Fruit fly (Drosophila melanogaster): Measurements from ENCODE around the gene CG31431.

CG31431 gene

DNA sequence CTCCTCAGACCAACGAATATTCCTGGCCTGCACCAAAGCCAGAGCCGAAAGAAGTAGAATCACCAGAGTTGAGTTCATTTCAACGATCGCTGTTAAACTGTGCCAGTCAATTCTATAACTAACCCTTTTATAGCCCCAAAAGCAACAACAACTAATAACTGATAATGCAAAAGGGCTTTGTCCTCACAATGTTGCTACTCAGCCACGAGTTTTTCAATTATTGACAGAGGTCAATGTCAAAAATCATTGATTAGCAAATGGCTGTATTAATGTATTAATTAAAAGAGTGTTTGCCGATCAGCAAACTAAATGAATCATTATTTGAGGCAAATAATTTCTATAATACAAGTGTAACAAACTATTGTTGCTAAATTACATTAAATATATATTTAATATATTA is 13.9 kb downstream of the CG31431 start, which contains the start of gene fit:
fit (minus strand) TSS at position 101 of the 400 bp plus-strand sequence.
- no peak for TF ChIP-seq Eip75B (GFP tag; optimal IDR thresholded peaks at IDR 0.05)
- no peak for TF ChIP-seq CG7368 (GFP tag; optimal IDR thresholded peaks at IDR 0.05)
- TF ChIP-seq CG8632 (GFP tag; optimal IDR thresholded peaks at IDR 0.05): no peak
- TF ChIP-seq CG11902 (GFP tag; optimal IDR thresholded peaks at IDR 0.05): no peak
- TF ChIP-seq CG11294 (GFP tag; IDR thresholded peaks at IDR 0.05): no peak
- TF ChIP-seq CG10669 (GFP tag; optimal IDR thresholded peaks at IDR 0.05): no peak
- TF ChIP-seq dac (GFP tag; optimal IDR thresholded peaks at IDR 0.05): no peak
- no peak for TF ChIP-seq Gug (GFP tag; IDR thresholded peaks at IDR 0.05)
- no peak for TF ChIP-seq Hr39 (GFP tag; optimal IDR thresholded peaks at IDR 0.05)
- TF ChIP-seq Ets21C (GFP tag; optimal IDR thresholded peaks at IDR 0.05): no peak

- TF ChIP-seq CG11902 (GFP tag; optimal IDR thresholded peaks at IDR 0.05): no peak
- TF ChIP-seq lz (GFP tag; optimal IDR thresholded peaks at IDR 0.05): no peak
- TF ChIP-seq eg (GFP tag; IDR thresholded peaks at IDR 0.05): no peak
- no peak for TF ChIP-seq dsx (GFP tag; optimal IDR thresholded peaks at IDR 0.05; ENCODE audit: poor library complexity, severe bottlenecking)
- no peak for TF ChIP-seq achi (GFP tag; optimal IDR thresholded peaks at IDR 0.05)
- no peak for TF ChIP-seq Gug (GFP tag; IDR thresholded peaks at IDR 0.05)
- no peak for TF ChIP-seq Blimp-1 (GFP tag; optimal IDR thresholded peaks at IDR 0.05)
- no peak for TF ChIP-seq CG31627 (GFP tag; optimal IDR thresholded peaks at IDR 0.05)
- TF ChIP-seq Sox102F (GFP tag; optimal IDR thresholded peaks at IDR 0.05): no peak
- no peak for TF ChIP-seq esn (GFP tag; optimal IDR thresholded peaks at IDR 0.05)
- no peak for TF ChIP-seq dac (GFP tag; optimal IDR thresholded peaks at IDR 0.05)
- no peak for TF ChIP-seq Eip78C (GFP tag)
- no peak for TF ChIP-seq fd59A (GFP tag; optimal IDR thresholded peaks at IDR 0.05)
- no peak for TF ChIP-seq Lpt (GFP tag; optimal IDR thresholded peaks at IDR 0.05)
- no peak for TF ChIP-seq salr (GFP tag; optimal IDR thresholded peaks at IDR 0.05)
- no peak for TF ChIP-seq topi (GFP tag; optimal IDR thresholded peaks at IDR 0.05)
- TF ChIP-seq Hr38 (GFP tag; optimal IDR thresholded peaks at IDR 0.05): no peak
- TF ChIP-seq CG6854 (GFP tag; optimal IDR thresholded peaks at IDR 0.05): no peak
- TF ChIP-seq CG11762 (GFP tag; optimal IDR thresholded peaks at IDR 0.05; ENCODE audit: insufficient read depth): no peak
These were observed 15.0 kb downstream of the CG31431 start, which contains the start of gene CG17819 for dm6 chr3R:21885450-21885849. Gene CG17819 (minus strand): TSS chr3R:21885550.

DNA sequence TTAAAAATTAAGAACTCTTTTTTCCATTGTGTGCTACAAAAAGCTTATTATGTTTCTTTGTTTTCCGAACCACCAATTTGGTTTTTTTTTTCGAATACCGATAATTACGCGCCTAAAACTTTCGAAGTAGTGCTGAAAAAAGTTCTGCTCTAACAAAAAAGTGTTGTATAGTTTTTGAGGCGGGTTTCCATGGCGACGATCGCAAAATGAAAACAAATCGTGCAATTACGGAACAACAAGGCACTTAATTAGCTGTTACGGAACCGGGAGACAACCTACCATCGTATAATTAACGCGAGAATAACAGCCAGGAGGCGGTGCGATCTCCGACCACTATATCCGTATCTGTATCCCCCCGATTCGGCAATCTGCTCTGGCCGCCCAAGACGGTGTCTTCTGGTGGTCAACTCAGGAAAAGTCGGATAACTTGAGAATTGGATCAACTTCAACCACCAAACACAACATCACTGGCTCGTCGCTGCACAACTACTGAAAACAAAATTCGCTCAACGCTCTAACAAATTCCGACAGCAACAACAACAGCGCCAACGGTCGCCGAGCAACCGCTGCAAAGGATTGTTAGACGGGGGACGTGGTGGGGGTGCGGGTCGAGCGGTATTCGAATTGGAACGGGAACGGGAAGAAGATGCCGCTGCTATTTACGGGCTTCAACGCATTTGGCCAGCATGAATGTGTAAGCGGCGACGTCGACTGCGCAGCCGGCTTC is 16.5 kb downstream of the CG31431 start, which contains the start of the genes CG6678 and dnd:
CG6678 (plus strand) TSS at position 169 of the 727 bp plus-strand sequence.
dnd (minus strand) TSS at position 495 of the 727 bp plus-strand sequence.
- peak; percentile 1 for TF ChIP-seq vri (GFP tag; optimal IDR thresholded peaks at IDR 0.05)
- no peak for TF ChIP-seq CG16779 (tag; optimal IDR thresholded peaks at IDR 0.05)
- TF ChIP-seq pdm3 (GFP tag; optimal IDR thresholded peaks at IDR 0.05): no peak
- TF ChIP-seq topi (GFP tag; optimal IDR thresholded peaks at IDR 0.05): no peak

DNA sequence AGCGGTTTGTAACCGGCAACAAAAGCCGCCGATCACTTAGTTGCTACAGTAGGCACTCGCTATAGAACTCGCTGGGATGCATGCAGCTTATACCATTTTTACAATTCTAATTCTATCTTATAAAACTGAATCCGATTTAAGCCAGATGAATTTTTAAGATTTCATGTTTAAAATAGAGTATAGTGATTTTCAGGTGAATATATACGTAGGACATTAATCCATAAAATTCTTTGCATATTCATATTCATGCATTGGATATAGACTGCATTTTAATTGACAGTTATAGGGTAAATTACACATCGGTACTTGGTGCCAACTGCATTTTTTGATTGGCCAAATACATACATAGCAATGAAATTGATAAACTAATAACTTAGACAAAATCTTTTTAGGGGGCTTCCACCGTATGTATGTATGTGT is 17.1 kb downstream of the CG31431 start:
- peak; percentile 92 for TF ChIP-seq Eip78C (GFP tag)
- TF ChIP-seq Ets96B (tag; optimal IDR thresholded peaks at IDR 0.05): no peak
- no peak for TF ChIP-seq Smox (GFP tag; optimal IDR thresholded peaks at IDR 0.05)
- TF ChIP-seq CG11902 (GFP tag; optimal IDR thresholded peaks at IDR 0.05): peak; percentile 47
- peak; percentile 33 for TF ChIP-seq CG6792 (GFP tag; optimal IDR thresholded peaks at IDR 0.05)
- peak; percentile 76 for TF ChIP-seq dsx (GFP tag; optimal IDR thresholded peaks at IDR 0.05; ENCODE audit: poor library complexity, severe bottlenecking)
- TF ChIP-seq CG10669 (GFP tag; optimal IDR thresholded peaks at IDR 0.05): no peak
- TF ChIP-seq topi (GFP tag; optimal IDR thresholded peaks at IDR 0.05): peak; percentile 73
- peak; percentile 47 for TF ChIP-seq CG8319 (GFP tag; optimal IDR thresholded peaks at IDR 0.05)
- TF ChIP-seq Blimp-1 (GFP tag; optimal IDR thresholded peaks at IDR 0.05): peak; percentile 19
- no peak for TF ChIP-seq fd59A (GFP tag; optimal IDR thresholded peaks at IDR 0.05)
- TF ChIP-seq Lpt (GFP tag; optimal IDR thresholded peaks at IDR 0.05): no peak
- TF ChIP-seq Gug (GFP tag; IDR thresholded peaks at IDR 0.05): peak; percentile 29; the same call in 1 of the 2 replicates
- peak; percentile 25 for TF ChIP-seq CG10631 (GFP tag; optimal IDR thresholded peaks at IDR 0.05)
- peak; percentile 20 for TF ChIP-seq CG16779 (tag; optimal IDR thresholded peaks at IDR 0.05)
- no peak for TF ChIP-seq Hr39 (GFP tag; optimal IDR thresholded peaks at IDR 0.05)
- peak; percentile 74 for TF ChIP-seq svp (GFP tag)
- TF ChIP-seq Hr4 (GFP tag; optimal IDR thresholded peaks at IDR 0.05): peak; percentile 27
- no peak for TF ChIP-seq CG1621 (tag; optimal IDR thresholded peaks at IDR 0.05)
- peak; percentile 35 for TF ChIP-seq CG8632 (GFP tag; optimal IDR thresholded peaks at IDR 0.05)
- peak; percentile 8 for TF ChIP-seq Eip75B (GFP tag; optimal IDR thresholded peaks at IDR 0.05)
- peak; percentile 11 for TF ChIP-seq spab (GFP tag; optimal IDR thresholded peaks at IDR 0.05)
- peak; percentile 65 for TF ChIP-seq cyc (GFP tag; optimal IDR thresholded peaks at IDR 0.05)
- peak; percentile 60 for TF ChIP-seq CG31627 (GFP tag; optimal IDR thresholded peaks at IDR 0.05)
- no peak for TF ChIP-seq CG4318 (GFP tag; optimal IDR thresholded peaks at IDR 0.05)
- no peak for TF ChIP-seq salr (GFP tag; optimal IDR thresholded peaks at IDR 0.05)
- TF ChIP-seq CG6163 (GFP tag; IDR thresholded peaks at IDR 0.05): peak; percentile 56
- TF ChIP-seq acj6 (GFP tag; optimal IDR thresholded peaks at IDR 0.05): peak; percentile 50

Measured in whole organism, prepupa.